Worm (Caenorhabditis elegans) whole organism, mixed stage, embryonic: ENCODE data around the gene ZK686.2.
A peak's percentile ranks its signal among the peaks of the same experiment; 100 is the strongest.

Experiments
- M03D4.4 ChIP-seq: sonication (generic microtip); optimal IDR thresholded peaks from 2 replicates; lab custom pipeline; 2017; ENCODE audit warnings: mild to moderate bottlenecking, missing genetic modification characterization, missing compliant biosample characterization
- blmp-1 ChIP-seq: fragments of 150-350 bp; optimal IDR thresholded peaks from 2 replicates; lab custom pipeline; 2014; ENCODE audit warnings: missing biosample characterization, missing genetic modification characterization
- ceh-39 ChIP-seq: fragments of 150-350 bp; optimal IDR thresholded peaks from 2 replicates; lab custom pipeline; 2014; ENCODE audit warnings: missing biosample characterization, missing genetic modification characterization
- ces-1 ChIP-seq: fragments of 150-350 bp; optimal IDR thresholded peaks from 2 replicates; lab custom pipeline; 2014; ENCODE audit warnings: missing biosample characterization, missing genetic modification reagents, missing genetic modification characterization
- elt-1 ChIP-seq: sonication (generic microtip); optimal IDR thresholded peaks from 2 replicates; lab custom pipeline; 2017; ENCODE audit warnings: missing genetic modification characterization, mild to moderate bottlenecking, missing compliant biosample characterization, antibody characterized with exemption, moderate library complexity, borderline replicate concordance; ENCODE audit not compliant: insufficient read depth
- flh-1 ChIP-seq: fragments of 200-800 bp; sonication (Bioruptor generic); optimal IDR thresholded peaks from 2 replicates; lab custom pipeline; 2018; ENCODE audit warnings: mild to moderate bottlenecking, missing genetic modification characterization, moderate library complexity, missing compliant biosample characterization
- ham-2 ChIP-seq: fragments of 200-800 bp; sonication (Bioruptor generic); optimal IDR thresholded peaks from 2 replicates; lab custom pipeline; 2018; ENCODE audit warnings: mild to moderate bottlenecking, missing genetic modification characterization, missing compliant biosample characterization
- hlh-1 ChIP-seq: fragments of 150-350 bp; optimal IDR thresholded peaks from 2 replicates; lab custom pipeline; 2014; ENCODE audit warnings: missing biosample characterization, missing genetic modification reagents, missing genetic modification characterization
- lin-13 ChIP-seq: fragments of 150-350 bp; optimal IDR thresholded peaks from 2 replicates; lab custom pipeline; 2014; ENCODE audit warnings: missing biosample characterization, missing genetic modification characterization
- lin-32 ChIP-seq: fragments of 200-800 bp; sonication (Bioruptor generic); optimal IDR thresholded peaks from 2 replicates; lab custom pipeline; 2018; ENCODE audit warnings: mild to moderate bottlenecking, missing genetic modification characterization, missing compliant biosample characterization
- lsy-2 ChIP-seq: fragments of 150-350 bp; optimal IDR thresholded peaks from 2 replicates; lab custom pipeline; 2014; ENCODE audit warnings: missing biosample characterization, missing genetic modification characterization
- mab-5 ChIP-seq: fragments of 150-350 bp; optimal IDR thresholded peaks from 2 replicates; lab custom pipeline; 2014; ENCODE audit warnings: missing biosample characterization, missing genetic modification characterization
- mep-1 ChIP-seq: fragments of 150-350 bp; optimal IDR thresholded peaks from 2 replicates; lab custom pipeline; 2017; ENCODE audit warnings: missing biosample characterization, missing genetic modification reagents, missing genetic modification characterization, inconsistent platforms
- nhr-12 ChIP-seq: fragments of 150-350 bp; optimal IDR thresholded peaks from 2 replicates; lab custom pipeline; 2014; ENCODE audit warnings: missing biosample characterization, missing genetic modification characterization
- nhr-2 ChIP-seq: fragments of 150-350 bp; optimal IDR thresholded peaks from 2 replicates; lab custom pipeline; 2014; ENCODE audit warnings: missing biosample characterization, missing genetic modification characterization
- nhr-28 ChIP-seq: fragments of 150-350 bp; optimal IDR thresholded peaks from 2 replicates; lab custom pipeline; 2014; ENCODE audit warnings: missing biosample characterization, missing genetic modification characterization
- nhr-76 ChIP-seq: sonication (generic microtip); optimal IDR thresholded peaks from 2 replicates; lab custom pipeline; 2017; ENCODE audit warnings: missing biosample characterization, missing genetic modification characterization
- pha-4 ChIP-seq: fragments of 150-350 bp; optimal IDR thresholded peaks from 2 replicates; lab custom pipeline; 2018; ENCODE audit warnings: missing biosample characterization, missing genetic modification reagents, missing genetic modification characterization
- sem-2 ChIP-seq: fragments of 200-800 bp; sonication (Bioruptor generic); optimal IDR thresholded peaks from 2 replicates; lab custom pipeline; 2018; ENCODE audit warnings: mild to moderate bottlenecking, missing genetic modification characterization, missing compliant biosample characterization
- snpc-4 ChIP-seq: fragments of 150-350 bp; optimal IDR thresholded peaks from 2 replicates; lab custom pipeline; 2014; ENCODE audit warnings: missing biosample characterization, missing genetic modification characterization
- sptf-1 ChIP-seq: sonication (generic microtip); optimal IDR thresholded peaks from 2 replicates; lab custom pipeline; 2017; ENCODE audit warnings: mild to moderate bottlenecking, missing genetic modification characterization, moderate library complexity, missing compliant biosample characterization
- tbx-8 ChIP-seq: fragments of 200-800 bp; sonication (Bioruptor generic); optimal IDR thresholded peaks from 2 replicates; lab custom pipeline; 2018; ENCODE audit warnings: mild to moderate bottlenecking, missing genetic modification characterization, moderate library complexity, missing compliant biosample characterization
- unc-120 ChIP-seq: sonication (generic microtip); optimal IDR thresholded peaks from 2 replicates; lab custom pipeline; 2017; ENCODE audit warnings: missing genetic modification characterization, missing compliant biosample characterization; ENCODE audit not compliant: poor library complexity, severe bottlenecking
- unc-39 ChIP-seq: fragments of 150-350 bp; optimal IDR thresholded peaks from 2 replicates; lab custom pipeline; 2014; ENCODE audit warnings: missing biosample characterization, missing genetic modification characterization
- unc-62 ChIP-seq: fragments of 150-350 bp; optimal IDR thresholded peaks from 2 replicates; lab custom pipeline; 2014; ENCODE audit warnings: missing biosample characterization, missing genetic modification reagents, missing genetic modification characterization
- zip-8 ChIP-seq: fragments of 150-350 bp; optimal IDR thresholded peaks from 2 replicates; lab custom pipeline; 2014; ENCODE audit warnings: missing biosample characterization, missing genetic modification characterization
- ztf-11 ChIP-seq: fragments of 150-350 bp; optimal IDR thresholded peaks from 2 replicates; lab custom pipeline; 2014; ENCODE audit warnings: missing biosample characterization, missing genetic modification characterization

The ZK686.2 gene

ce11 chrIII:7765974-7766373 is at the start of gene ZK686.2:
TSS of gene ZK686.2 (minus strand) at chrIII:7766052.
- TF ChIP-seq lsy-2 (tag; lab: Kevin White, UChicago), result peak; percentile 64
- no peak for TF ChIP-seq M03D4.4 (tag; lab: Kevin White, UChicago)
- no peak for TF ChIP-seq nhr-76
- peak; percentile 35 for TF ChIP-seq ceh-39 (tag; lab: Kevin White, UChicago)
- no peak for TF ChIP-seq ztf-11 (tag; lab: Kevin White, UChicago)
- no peak for TF ChIP-seq ham-2
- TF ChIP-seq sptf-1, result no peak
- TF ChIP-seq lin-13 (tag; lab: Kevin White, UChicago), result no peak
- TF ChIP-seq elt-1 (tag; lab: Kevin White, UChicago), result no peak
- no peak for TF ChIP-seq flh-1 (GFP tag; lab: Kevin White, UChicago)
- no peak for TF ChIP-seq blmp-1 (tag; lab: Kevin White, UChicago)
- no peak for TF ChIP-seq unc-62
- TF ChIP-seq zip-8 (tag; lab: Kevin White, UChicago), result no peak
- no peak for TF ChIP-seq unc-39 (tag; lab: Kevin White, UChicago)
- TF ChIP-seq unc-120 (tag; lab: Kevin White, UChicago), result peak; percentile 20
- TF ChIP-seq tbx-8 (GFP tag; lab: Kevin White, UChicago), result no peak
- peak; percentile 81 for TF ChIP-seq ces-1 (GFP tag; lab: Kevin White, UChicago)
- no peak for TF ChIP-seq lin-32 (GFP tag; lab: Kevin White, UChicago)
- TF ChIP-seq mep-1, result peak; percentile 58
- TF ChIP-seq nhr-12 (tag; lab: Kevin White, UChicago), result no peak
- TF ChIP-seq mab-5 (tag; lab: Kevin White, UChicago), result peak; percentile 32

- TF ChIP-seq unc-120 (tag; lab: Kevin White, UChicago) (no peak), mab-5 (tag; lab: Kevin White, UChicago) (peak; percentile 96), ces-1 (GFP tag; lab: Kevin White, UChicago) (no peak)
Observed at ce11 chrIII:7815056-7815366, 49.2 kb upstream of the ZK686.2 start.

ce11 chrIII:7814159-7815055 is 48.6 kb upstream of the ZK686.2 start, which contains the start of gene egl-5:
TSS of gene egl-5 (plus strand) at chrIII:7814374.
- TF ChIP-seq zip-8 (tag; lab: Kevin White, UChicago) (peak; percentile 100), ham-2 (no peak), pha-4 (tag; lab: Kevin White, UChicago) (no peak), lsy-2 (tag; lab: Kevin White, UChicago) (peak; percentile 26), ces-1 (GFP tag; lab: Kevin White, UChicago) (peak; percentile 24), mab-5 (tag; lab: Kevin White, UChicago) (peak; percentile 97), elt-1 (tag; lab: Kevin White, UChicago) (no peak)
- TF ChIP-seq, all 35 proteins: peak for 4

ce11 chrIII:7812208-7812880 is 46.5 kb upstream of the ZK686.2 start:
- no peak for TF ChIP-seq nhr-2 (tag; lab: Kevin White, UChicago)
- peak; percentile 65 for TF ChIP-seq lsy-2 (tag; lab: Kevin White, UChicago)
- TF ChIP-seq, all 35 proteins: peak for 1

- TF ChIP-seq hlh-1 (tag; lab: Kevin White, UChicago) (no peak), nhr-28 (tag; lab: Kevin White, UChicago) (no peak), tbx-8 (GFP tag; lab: Kevin White, UChicago) (no peak), snpc-4 (no peak), ces-1 (GFP tag; lab: Kevin White, UChicago) (no peak), mab-5 (tag; lab: Kevin White, UChicago) (no peak), lin-13 (tag; lab: Kevin White, UChicago) (no peak), ceh-39 (tag; lab: Kevin White, UChicago) (no peak), elt-1 (tag; lab: Kevin White, UChicago) (no peak), sem-2 (GFP tag; lab: Kevin White, UChicago) (no peak), blmp-1 (tag; lab: Kevin White, UChicago) (no peak)
Observed at ce11 chrIII:7809033-7809432, 43.2 kb upstream of the ZK686.2 start.
